Worm (Caenorhabditis elegans) whole organism, L2 larva: ENCODE measurements around the gene pigs-1.

ENCODE experiments used
- C34F6.9 ChIP-seq: fragments of 150-350 bp; optimal IDR thresholded peaks from 2 replicates; lab custom pipeline; 2014; ENCODE audit warnings: missing biosample characterization, missing genetic modification characterization
- F13H6.1 ChIP-seq: sonication (generic microtip); optimal IDR thresholded peaks from 2 replicates; lab custom pipeline; 2016; ENCODE audit warnings: missing genetic modification characterization, missing compliant biosample characterization
- R02D3.7 ChIP-seq: fragments of 150-350 bp; optimal IDR thresholded peaks from 2 replicates; lab custom pipeline; 2014; ENCODE audit warnings: missing biosample characterization, missing genetic modification characterization
- Y55F3AM.14 ChIP-seq: fragments of 200-800 bp; sonication (Bioruptor generic); optimal IDR thresholded peaks from 2 replicates; lab custom pipeline; 2018; ENCODE audit warnings: mild to moderate bottlenecking, missing genetic modification characterization, missing compliant biosample characterization
- alr-1 ChIP-seq: fragments of 150-350 bp; optimal IDR thresholded peaks from 2 replicates; lab custom pipeline; 2014; ENCODE audit warnings: missing biosample characterization, missing genetic modification characterization
- ama-1 ChIP-seq: fragments of 150-350 bp; optimal IDR thresholded peaks from 2 replicates; lab custom pipeline; 2018; ENCODE audit warnings: inconsistent platforms
- blmp-1 ChIP-seq: sonication (generic microtip); optimal IDR thresholded peaks from 2 replicates; lab custom pipeline; 2017; ENCODE audit warnings: missing genetic modification characterization, mild to moderate bottlenecking, missing compliant biosample characterization, antibody characterized with exemption, moderate library complexity; ENCODE audit not compliant: insufficient read depth
- ceh-16 ChIP-seq: fragments of 150-350 bp; optimal IDR thresholded peaks from 2 replicates; lab custom pipeline; 2014; ENCODE audit warnings: missing biosample characterization, missing genetic modification characterization
- dmd-4 ChIP-seq: sonication (generic microtip); optimal IDR thresholded peaks from 2 replicates; lab custom pipeline; 2017; ENCODE audit warnings: missing biosample characterization, missing genetic modification characterization
- egl-27 ChIP-seq: sonication (generic microtip); optimal IDR thresholded peaks from 3 replicates; lab custom pipeline; 2017; ENCODE audit warnings: missing biosample characterization, missing genetic modification reagents, missing genetic modification characterization
- elt-1 ChIP-seq: fragments of 150-350 bp; optimal IDR thresholded peaks from 2 replicates; lab custom pipeline; 2014; ENCODE audit warnings: missing biosample characterization, missing genetic modification characterization
- elt-3 ChIP-seq: sonication (generic microtip); optimal IDR thresholded peaks from 2 replicates; lab custom pipeline; 2017; ENCODE audit warnings: missing biosample characterization, missing genetic modification characterization
- fos-1 ChIP-seq: fragments of 150-350 bp; optimal IDR thresholded peaks from 2 replicates; lab custom pipeline; 2014; ENCODE audit warnings: missing biosample characterization, missing genetic modification characterization
- gmeb-1 ChIP-seq: fragments of 150-350 bp; optimal IDR thresholded peaks from 2 replicates; lab custom pipeline; 2014; ENCODE audit warnings: missing biosample characterization, missing genetic modification characterization
- lin-11 ChIP-seq: fragments of 150-350 bp; sonication (generic microtip); optimal IDR thresholded peaks from 2 replicates; lab custom pipeline; 2014; ENCODE audit warnings: missing biosample characterization, missing genetic modification characterization, inconsistent platforms, mixed read lengths
- lin-13 ChIP-seq: fragments of 150-350 bp; optimal IDR thresholded peaks from 2 replicates; lab custom pipeline; 2014; ENCODE audit warnings: missing biosample characterization, missing genetic modification reagents, missing genetic modification characterization
- lin-39 ChIP-seq: fragments of 150-350 bp; optimal IDR thresholded peaks from 2 replicates; lab custom pipeline; 2014; ENCODE audit warnings: missing biosample characterization, missing genetic modification reagents, missing genetic modification characterization
- lsy-2 ChIP-seq, 2 experiments: fragments of 150-350 bp in 1 of 2; sonication (generic microtip) in 1 of 2; optimal IDR thresholded peaks; 2 replicates each; lab custom pipeline; 2014 to 2017; ENCODE audit warnings: missing biosample characterization in 2 of 2, missing genetic modification characterization in 2 of 2
- mab-5 ChIP-seq: fragments of 150-350 bp; optimal IDR thresholded peaks from 2 replicates; lab custom pipeline; 2014; ENCODE audit warnings: missing biosample characterization, missing genetic modification characterization
- nhr-11 ChIP-seq: fragments of 150-350 bp; optimal IDR thresholded peaks from 2 replicates; lab custom pipeline; 2014; ENCODE audit warnings: missing biosample characterization, missing genetic modification characterization
- nhr-129 ChIP-seq: fragments of 150-350 bp; optimal IDR thresholded peaks from 2 replicates; lab custom pipeline; 2014; ENCODE audit warnings: missing biosample characterization, missing genetic modification characterization
- nhr-21 ChIP-seq: fragments of 150-350 bp; optimal IDR thresholded peaks from 2 replicates; lab custom pipeline; 2014; ENCODE audit warnings: missing biosample characterization, missing genetic modification characterization
- nhr-237 ChIP-seq: fragments of 150-350 bp; optimal IDR thresholded peaks from 2 replicates; lab custom pipeline; 2014; ENCODE audit warnings: missing biosample characterization, missing genetic modification characterization
- nhr-77 ChIP-seq: fragments of 150-350 bp; optimal IDR thresholded peaks from 2 replicates; lab custom pipeline; 2014; ENCODE audit warnings: missing biosample characterization, missing genetic modification characterization
- skn-1 ChIP-seq: sonication (generic microtip); optimal IDR thresholded peaks from 2 replicates; lab custom pipeline; 2017; ENCODE audit warnings: missing biosample characterization, missing genetic modification characterization
- sma-9 ChIP-seq, 2 experiments: fragments of 150-350 bp in 1 of 2; sonication (generic microtip) in 1 of 2; optimal IDR thresholded peaks; 2 replicates each; lab custom pipeline; 2014 to 2016; ENCODE audit warnings: missing genetic modification characterization in 2 of 2, mild to moderate bottlenecking in 1 of 2, missing biosample characterization in 1 of 2, missing compliant biosample characterization in 1 of 2, missing genetic modification reagents in 1 of 2, moderate library complexity in 1 of 2
- unc-39 ChIP-seq: fragments of 150-350 bp; optimal IDR thresholded peaks from 2 replicates; lab custom pipeline; 2014; ENCODE audit warnings: missing biosample characterization, missing genetic modification characterization
- unc-55 ChIP-seq: fragments of 150-350 bp; sonication (generic microtip); optimal IDR thresholded peaks from 3 replicates; lab custom pipeline; 2014; ENCODE audit warnings: missing biosample characterization, missing genetic modification reagents, missing genetic modification characterization
- unc-62 ChIP-seq: fragments of 150-350 bp; optimal IDR thresholded peaks from 2 replicates; lab custom pipeline; 2014; ENCODE audit warnings: missing biosample characterization, missing genetic modification reagents, missing genetic modification characterization
- zag-1 ChIP-seq: fragments of 150-350 bp; optimal IDR thresholded peaks from 2 replicates; lab custom pipeline; 2014; ENCODE audit warnings: missing biosample characterization, missing genetic modification characterization
- ztf-1 ChIP-seq: fragments of 200-800 bp; sonication (Bioruptor generic); conservative IDR thresholded peaks from 2 replicates; pipeline ENCODE4 v1.3.6; 2022; ENCODE audit warnings: missing genetic modification characterization, missing compliant biosample characterization
- ztf-11 ChIP-seq: sonication (generic microtip); optimal IDR thresholded peaks from 2 replicates; lab custom pipeline; 2017; ENCODE audit warnings: missing biosample characterization, missing genetic modification characterization
- ztf-4 ChIP-seq: fragments of 150-350 bp; optimal IDR thresholded peaks from 2 replicates; lab custom pipeline; 2014; ENCODE audit warnings: missing biosample characterization, missing genetic modification characterization

The pigs-1 gene

DNA sequence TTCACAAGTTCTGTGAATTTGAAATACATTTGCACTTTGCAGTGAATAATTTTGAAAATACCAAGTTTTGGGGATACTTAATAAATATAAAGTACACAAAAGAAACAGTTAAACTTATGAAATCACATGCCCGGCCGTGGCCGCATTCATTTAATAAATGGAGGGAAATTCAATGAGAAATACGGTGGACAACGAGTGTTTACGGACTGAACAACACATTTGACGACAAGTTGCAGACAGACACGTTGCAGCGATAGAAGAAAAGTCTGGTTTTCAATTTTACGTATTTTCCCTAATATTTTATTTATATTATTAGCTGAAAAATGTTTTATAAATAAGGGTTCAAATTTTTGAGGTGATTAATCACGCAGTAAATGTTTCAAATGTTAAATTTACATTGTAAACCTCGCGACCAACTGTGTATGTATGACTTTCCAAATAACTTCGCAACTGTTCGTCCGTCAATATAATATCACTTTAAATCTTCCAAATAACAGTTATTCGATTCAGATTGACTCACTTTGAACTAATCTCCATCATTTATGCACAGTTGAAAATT lies 2.7 kb upstream of the pigs-1 start, which contains the start of gene copg-1 (continued):
- TF ChIP-seq ama-1 (no peak), R02D3.7 (tag; lab: Kevin White, UChicago) (no peak), ztf-1 (GFP tag; lab: Robert Waterston, UW) (no peak), alr-1 (no peak), ztf-11 (tag; lab: Kevin White, UChicago) (no peak), fos-1 (tag; lab: Kevin White, UChicago) (peak; percentile 5), lsy-2 (tag; optimal IDR thresholded peaks at IDR 0.05; lab: Kevin White, UChicago) (peak; percentile 78 to 96), nhr-129 (tag; lab: Kevin White, UChicago) (peak; percentile 43)

DNA sequence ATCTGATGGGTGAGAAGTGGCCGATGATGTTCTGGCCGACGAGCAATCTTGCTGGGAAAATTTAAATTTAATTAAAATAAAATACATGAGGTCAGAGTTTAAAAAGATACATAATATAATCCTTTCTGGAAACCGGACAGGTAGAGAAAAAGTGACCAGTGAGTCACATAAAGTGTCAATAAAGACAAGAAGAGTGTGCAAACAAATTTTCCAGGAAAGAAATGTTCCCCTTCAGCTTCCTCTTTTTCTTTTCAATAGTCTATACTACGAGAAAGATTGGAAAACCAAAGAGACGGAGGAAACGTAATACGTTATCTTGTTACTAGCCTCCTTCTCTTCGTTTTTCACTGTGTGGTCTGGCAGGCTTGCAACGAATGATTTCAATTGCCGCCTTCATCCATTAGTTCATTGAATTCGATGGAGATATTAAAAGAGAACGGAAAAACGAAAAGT lies 1.7 kb upstream of the pigs-1 start, which contains the start of gene tsp-12:
Gene tsp-12 (minus strand): TSS at position 51 of the 453 bp plus-strand sequence.
- TF ChIP-seq F13H6.1 (tag; lab: Kevin White, UChicago) (peak; percentile 51), unc-55 (GFP tag; lab: Kevin White, UChicago) (no peak), blmp-1 (tag; lab: Kevin White, UChicago) (no peak), lin-13 (GFP tag; lab: Kevin White, UChicago) (peak; percentile 23), nhr-129 (tag; lab: Kevin White, UChicago) (no peak), C34F6.9 (tag; lab: Kevin White, UChicago) (peak; percentile 2)

DNA sequence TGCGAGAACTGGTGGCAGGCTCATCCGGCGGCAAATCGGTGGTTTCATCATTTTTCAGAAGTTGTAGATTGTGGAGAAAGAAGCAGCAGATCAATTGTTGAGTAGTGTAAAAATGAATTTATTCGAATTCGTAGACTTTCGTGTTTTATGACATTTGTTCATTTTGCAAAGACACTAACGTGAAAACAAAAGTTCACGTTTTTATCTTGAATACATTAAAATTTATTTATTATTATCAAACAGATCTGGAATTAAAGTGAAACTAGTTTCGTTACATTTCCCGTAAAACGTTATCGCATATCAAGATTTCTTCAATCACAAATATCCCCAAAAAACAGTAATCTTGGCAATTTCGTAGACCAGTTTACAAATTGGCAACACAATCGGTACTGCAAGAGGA lies 2.0 kb downstream of the pigs-1 start, which contains the start of gene T14G10.8:
Gene T14G10.8 (minus strand): TSS at position 101 of the 400 bp plus-strand sequence.
- no peak for TF ChIP-seq R02D3.7 (tag; lab: Kevin White, UChicago)
- TF ChIP-seq Y55F3AM.14 (GFP tag; lab: Kevin White, UChicago), result no peak
- TF ChIP-seq blmp-1 (tag; lab: Kevin White, UChicago), result no peak
- TF ChIP-seq unc-62 (GFP tag; lab: Kevin White, UChicago), result no peak
- no peak for TF ChIP-seq gmeb-1 (tag; lab: Kevin White, UChicago)
- no peak for TF ChIP-seq nhr-77
- no peak for TF ChIP-seq nhr-11 (tag; lab: Kevin White, UChicago)
- no peak for TF ChIP-seq lin-11 (tag; lab: Kevin White, UChicago)
- no peak for TF ChIP-seq nhr-237 (tag; lab: Kevin White, UChicago)
- no peak for TF ChIP-seq ztf-11 (tag; lab: Kevin White, UChicago)
- TF ChIP-seq nhr-21 (tag; lab: Kevin White, UChicago), result no peak
- TF ChIP-seq ztf-4 (tag; lab: Kevin White, UChicago), result no peak
- TF ChIP-seq C34F6.9 (tag; lab: Kevin White, UChicago), result no peak
- TF ChIP-seq lin-39, result no peak
- TF ChIP-seq skn-1 (tag; lab: Kevin White, UChicago), result no peak
- TF ChIP-seq F13H6.1 (tag; lab: Kevin White, UChicago), result no peak
- TF ChIP-seq dmd-4 (tag; lab: Kevin White, UChicago), result no peak
- TF ChIP-seq elt-3 (tag; lab: Kevin White, UChicago), result no peak

DNA sequence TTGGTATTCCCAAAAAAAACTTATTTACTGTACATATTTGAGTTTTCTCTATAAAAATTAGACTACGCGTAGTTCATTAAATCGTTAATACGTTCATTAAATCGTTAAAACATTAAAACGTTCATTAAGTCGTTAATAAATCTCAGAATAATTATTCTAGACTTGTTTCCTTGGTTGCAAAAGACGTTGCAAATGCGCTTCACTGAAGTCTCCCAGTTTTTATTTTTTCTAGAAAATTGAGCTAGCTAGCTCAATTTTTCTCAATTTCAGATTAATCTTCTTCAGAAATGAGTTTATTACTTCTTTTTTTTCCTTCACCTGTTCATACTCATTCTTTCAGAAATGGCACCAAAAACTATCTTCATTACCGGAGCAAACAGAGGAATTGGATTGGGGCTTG lies 3.9 kb downstream of the pigs-1 start:
- TF ChIP-seq lin-39 (no peak), ceh-16 (tag; lab: Kevin White, UChicago) (no peak), skn-1 (tag; lab: Kevin White, UChicago) (no peak), mab-5 (tag; lab: Kevin White, UChicago) (no peak), ztf-4 (tag; lab: Kevin White, UChicago) (no peak), unc-39 (tag; lab: Kevin White, UChicago) (no peak), gmeb-1 (tag; lab: Kevin White, UChicago) (no peak), elt-1 (no peak), sma-9 (GFP tag; optimal IDR thresholded peaks at IDR 0.05; lab: Kevin White, UChicago) (no peak), sma-9 (tag; optimal IDR thresholded peaks at IDR 0.05; lab: Kevin White, UChicago) (no peak), dmd-4 (tag; lab: Kevin White, UChicago) (no peak), elt-3 (tag; lab: Kevin White, UChicago) (no peak), ama-1 (no peak), C34F6.9 (tag; lab: Kevin White, UChicago) (no peak), zag-1 (no peak)

DNA sequence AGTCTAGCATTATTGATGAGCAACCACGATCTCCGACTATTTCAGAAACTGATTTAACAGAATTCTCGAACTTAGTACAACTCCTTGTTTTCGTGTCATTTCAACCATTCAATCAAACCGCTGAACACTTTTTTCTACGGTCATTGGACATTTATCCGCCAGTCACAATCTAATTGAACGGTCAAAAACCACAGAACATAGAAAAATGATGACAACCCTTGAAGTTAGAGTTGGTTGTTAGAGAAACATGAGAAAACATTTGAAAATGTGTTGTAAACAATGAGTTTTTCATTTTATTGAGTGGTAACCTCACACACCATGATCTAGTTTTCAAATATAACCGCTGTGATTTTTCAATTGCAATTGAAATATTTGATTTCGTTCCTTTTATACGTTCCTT lies 4.4 kb downstream of the pigs-1 start:
- TF ChIP-seq skn-1 (tag; lab: Kevin White, UChicago), result peak; percentile 78
- TF ChIP-seq egl-27 (tag; lab: Kevin White, UChicago), result no peak
